ENCODE assay signal across 1 worm cellular context in genomic region chrX:1265336-1265735, ce11.
TF ChIP-seq lines count a peak whose summit lies in the region.

No protein-coding gene starts in this region.

TF ChIP-seq in whole organism, L1 larva, 84 proteins besides CTCF, POLR2A, EP300 and RAD21 (continued from another document):
- no peak for TF ChIP-seq fkh-10 (GFP tag; optimal IDR thresholded peaks at IDR 0.05; lab: Kevin White, UChicago)
- peak; percentile 35 for TF ChIP-seq nhr-47 (tag; optimal IDR thresholded peaks at IDR 0.05; lab: Kevin White, UChicago)
- TF ChIP-seq ceh-88 (GFP tag; IDR thresholded peaks at IDR 0.05; lab: Robert Waterston, UW): no peak
- no peak for TF ChIP-seq efl-3 (GFP tag; optimal IDR thresholded peaks at IDR 0.05; lab: Kevin White, UChicago)
- TF ChIP-seq mef-2 (tag; optimal IDR thresholded peaks at IDR 0.05; lab: Kevin White, UChicago): no peak
- TF ChIP-seq F16B12.6 (tag; optimal IDR thresholded peaks at IDR 0.05; lab: Kevin White, UChicago): no peak
- TF ChIP-seq alr-1 (tag; optimal IDR thresholded peaks at IDR 0.05; lab: Kevin White, UChicago; ENCODE audit: borderline replicate concordance): no peak
- TF ChIP-seq jun-1 (tag; optimal IDR thresholded peaks at IDR 0.05; lab: Kevin White, UChicago): no peak
- TF ChIP-seq ztf-11 (tag; optimal IDR thresholded peaks at IDR 0.05; lab: Kevin White, UChicago): no peak
- no peak for TF ChIP-seq isw-1 (GFP tag; IDR thresholded peaks at IDR 0.05; lab: Robert Waterston, UW)
- no peak for TF ChIP-seq sptf-1 (tag; optimal IDR thresholded peaks at IDR 0.05; lab: Kevin White, UChicago)
- TF ChIP-seq lin-13 (GFP tag; optimal IDR thresholded peaks at IDR 0.05; lab: Kevin White, UChicago): no peak
- TF ChIP-seq ces-1 (GFP tag; optimal IDR thresholded peaks at IDR 0.05; lab: Kevin White, UChicago): peak; percentile 57
- no peak for TF ChIP-seq rnt-1 (tag; optimal IDR thresholded peaks at IDR 0.05; lab: Kevin White, UChicago)
- no peak for TF ChIP-seq pax-3 (tag; optimal IDR thresholded peaks at IDR 0.05; lab: Kevin White, UChicago)
- TF ChIP-seq dpl-1 (GFP tag; optimal IDR thresholded peaks at IDR 0.05; lab: Kevin White, UChicago): no peak
- peak; percentile 9 for TF ChIP-seq ceh-8 (GFP tag; optimal IDR thresholded peaks at IDR 0.05; lab: Kevin White, UChicago)
